Worm (Caenorhabditis elegans): ENCODE results near the gene srh-304.
"Not testable (repeated sequence)": the region's sequence is repeated elsewhere in the genome, so short reads cannot be mapped to it uniquely, and the experiment has no call there.

ce11 chrV:17832228-17832627 lies 3.8 kb downstream of the srh-304 start:
- not testable (repeated sequence) for TF ChIP-seq bed-1 (GFP tag; IDR thresholded peaks at IDR 0.05); nfya-1 (tag; optimal IDR thresholded peaks at IDR 0.05; ENCODE audit: borderline replicate concordance, insufficient read depth); ama-1 (optimal IDR thresholded peaks at IDR 0.05); ama-1 (GFP tag; optimal IDR thresholded peaks at IDR 0.05); chd-7 (tag; optimal IDR thresholded peaks at IDR 0.05); rec-8 (tag; optimal IDR thresholded peaks at IDR 0.05); F22D6.2 (tag; optimal IDR thresholded peaks at IDR 0.05); unc-62 (GFP tag; optimal IDR thresholded peaks at IDR 0.05); F49E8.2 (tag; optimal IDR thresholded peaks at IDR 0.05; ENCODE audit: insufficient read depth); akir-1 (GFP tag; optimal IDR thresholded peaks at IDR 0.05); K11D2.4 (GFP tag; IDR thresholded peaks at IDR 0.05); madf-8 (GFP tag; conservative IDR thresholded peaks at IDR 0.05); nhr-27 (tag; optimal IDR thresholded peaks at IDR 0.05)

All from whole organism, young adult.